Worm (Caenorhabditis elegans): ENCODE measurements around the gene ZK632.4.

The ZK632.4 gene

DNA sequence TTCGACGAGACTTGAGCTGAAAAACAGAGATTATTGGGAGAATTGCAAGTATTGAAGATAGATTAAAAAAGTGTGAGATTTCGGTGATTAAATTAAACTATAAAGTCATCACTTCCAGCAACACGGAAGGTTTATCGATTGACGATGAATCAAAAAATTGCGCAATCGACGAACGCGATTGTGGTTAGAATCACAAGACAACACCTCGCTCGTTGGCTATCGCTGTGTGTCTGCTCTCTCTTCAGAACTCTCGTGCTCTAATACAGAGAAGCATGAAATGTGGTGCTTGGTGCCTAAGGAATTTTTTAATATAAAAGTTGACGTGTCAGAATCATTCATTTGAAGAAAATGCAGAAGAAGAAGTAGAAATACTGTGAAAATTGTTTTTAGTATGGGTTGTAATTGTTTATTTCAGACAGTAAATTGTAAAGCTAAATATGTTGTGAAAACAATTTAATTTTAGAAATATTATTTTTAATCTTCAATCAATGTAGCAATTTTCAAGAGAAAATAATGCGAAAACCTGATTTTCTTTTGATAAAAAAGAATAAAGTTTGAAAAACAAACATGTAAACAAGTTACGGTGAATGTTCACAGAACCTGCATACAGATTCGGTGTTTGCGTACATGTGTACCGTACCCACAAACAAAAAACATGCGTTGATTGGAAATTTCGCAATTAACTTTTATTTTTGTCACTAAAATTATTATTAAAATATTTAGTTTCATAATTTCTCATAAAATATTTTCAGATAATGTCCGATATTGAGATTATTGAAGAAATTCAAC, 20.1 kb upstream of the ZK632.4 start, which contains the start of the genes ZK632.10 and ZK632.11:
Gene ZK632.10, minus strand, starts transcription at position 560 of the 789 bp plus-strand sequence.
Gene ZK632.11, plus strand, starts transcription at position 753 of the 789 bp plus-strand sequence.
- TF ChIP-seq nhr-80 (tag; optimal IDR thresholded peaks at IDR 0.05) (peak; percentile 56), him-1 (tag; optimal IDR thresholded peaks at IDR 0.05) (no peak), unc-62 (GFP tag; optimal IDR thresholded peaks at IDR 0.05) (no peak), snpc-4 (GFP tag; optimal IDR thresholded peaks at IDR 0.05) (no peak), snpc-4 (tag; optimal IDR thresholded peaks at IDR 0.05) (peak in 2 of 4 experiments; percentile 16 to 42), K12H6.12 (tag; optimal IDR thresholded peaks at IDR 0.05) (peak; percentile 59), ceh-58 (GFP tag; IDR thresholded peaks at IDR 0.05) (no peak), F39B2.1 (GFP tag; IDR thresholded peaks at IDR 0.05) (0 out of 2 replicates have a peak, but pooled peaks have one; percentile 31), Y79H2A.3 (GFP tag; conservative IDR thresholded peaks at IDR 0.05) (no peak), attf-5 (GFP tag; optimal IDR thresholded peaks at IDR 0.05) (peak; percentile 17), lsl-1 (GFP tag; optimal IDR thresholded peaks at IDR 0.05) (peak; percentile 83), lin-54 (GFP tag; optimal IDR thresholded peaks at IDR 0.05) (peak; percentile 31), F23B12.7 (tag; optimal IDR thresholded peaks at IDR 0.05; ENCODE audit: insufficient read depth) (peak; percentile 73), pbrm-1 (GFP tag; IDR thresholded peaks at IDR 0.05) (peak; percentile 56), rcor-1 (GFP tag; IDR thresholded peaks at IDR 0.05) (peak; percentile 50; the same call in 1 of the 2 replicates), cebp-2 (GFP tag; IDR thresholded peaks at IDR 0.05) (no peak), ztf-3 (GFP tag; optimal IDR thresholded peaks at IDR 0.05) (no peak), ceh-27 (GFP tag; optimal IDR thresholded peaks at IDR 0.05) (peak; percentile 20), ccch-3 (GFP tag; optimal IDR thresholded peaks at IDR 0.05) (no peak), dox-1 (GFP tag; IDR thresholded peaks at IDR 0.05) (0 out of 2 replicates have a peak, but pooled peaks have one; percentile 20), madf-6 (GFP tag; IDR thresholded peaks at IDR 0.05) (peak; percentile 29; the same call in 1 of the 2 replicates), ceh-91 (GFP tag; IDR thresholded peaks at IDR 0.05) (peak; percentile 53), B0035.1 (tag; optimal IDR thresholded peaks at IDR 0.05) (no peak), cebp-1 (GFP tag; IDR thresholded peaks at IDR 0.05) (peak; percentile 91), cebp-1 (tag; optimal IDR thresholded peaks at IDR 0.05) (peak; percentile 89), mes-4 (tag; optimal IDR thresholded peaks at IDR 0.05) (no peak), rec-8 (tag; optimal IDR thresholded peaks at IDR 0.05) (no peak), Y53G8AR.9 (GFP tag; conservative IDR thresholded peaks at IDR 0.05) (peak; percentile 39; the same call in 1 of the 2 replicates), ztf-22 (GFP tag; optimal IDR thresholded peaks at IDR 0.05) (no peak), hmg-1.2 (GFP tag; IDR thresholded peaks at IDR 0.05) (peak; percentile 44; the same call in 1 of the 2 replicates), F52B5.7 (tag; optimal IDR thresholded peaks at IDR 0.05) (no peak), F49E8.2 (tag; optimal IDR thresholded peaks at IDR 0.05; ENCODE audit: insufficient read depth) (peak; percentile 8), F10E7.11 (tag; optimal IDR thresholded peaks at IDR 0.05) (no peak), F57A8.1 (GFP tag; optimal IDR thresholded peaks at IDR 0.05) (no peak), unc-130 (GFP tag; optimal IDR thresholded peaks at IDR 0.05) (no peak), D2030.7 (GFP tag; IDR thresholded peaks at IDR 0.05) (peak; percentile 33; the same call in 1 of the 2 replicates), lin-40 (tag; optimal IDR thresholded peaks at IDR 0.05) (no peak), F33H1.4 (GFP tag; IDR thresholded peaks at IDR 0.05) (peak; percentile 66), madf-3 (GFP tag; IDR thresholded peaks at IDR 0.05) (peak; percentile 37; the same call in 1 of the 2 replicates), nhr-120 (GFP tag; IDR thresholded peaks at IDR 0.05) (no peak), nfyb-1 (GFP tag; IDR thresholded peaks at IDR 0.05) (peak; percentile 49; the same call in 1 of the 2 replicates), B0019.2 (GFP tag; conservative IDR thresholded peaks at IDR 0.05) (no peak)

Data from whole organism, young adult.